Worm (Caenorhabditis elegans): ENCODE measurements around the gene T05C1.3.

DNA sequence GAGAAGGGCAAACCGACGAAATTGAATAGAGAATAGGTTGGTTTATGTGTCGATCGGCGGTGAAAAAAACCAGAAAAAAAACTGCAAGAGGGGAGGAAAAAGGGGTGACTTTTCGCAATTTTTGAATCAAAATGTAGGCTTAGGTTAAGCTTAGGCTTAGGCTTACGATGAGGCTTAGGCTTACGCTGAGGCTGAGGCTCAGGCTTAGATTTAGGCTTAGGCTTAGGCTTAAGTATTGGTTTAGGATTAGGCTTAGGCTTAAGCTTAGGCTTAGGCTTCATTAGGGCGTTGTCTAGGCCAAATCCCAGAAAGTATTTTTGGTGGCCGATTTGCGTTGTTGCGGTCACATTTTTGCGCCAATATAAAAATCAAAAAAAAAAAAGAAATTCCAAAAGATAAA, 34.4 kb downstream of the T05C1.3 start:
- TF ChIP-seq unc-62 (GFP tag; optimal IDR thresholded peaks at IDR 0.05) (no peak), madf-6 (GFP tag; IDR thresholded peaks at IDR 0.05) (no peak), repo-1 (tag; optimal IDR thresholded peaks at IDR 0.05) (no peak), Y79H2A.3 (GFP tag; conservative IDR thresholded peaks at IDR 0.05) (no peak), cebp-1 (GFP tag; IDR thresholded peaks at IDR 0.05) (no peak), cebp-1 (tag; optimal IDR thresholded peaks at IDR 0.05) (no peak), ztf-18 (tag; optimal IDR thresholded peaks at IDR 0.05) (no peak), tbp1 (GFP tag; optimal IDR thresholded peaks at IDR 0.05) (no peak), ama-1 (optimal IDR thresholded peaks at IDR 0.05) (no peak), ama-1 (GFP tag; optimal IDR thresholded peaks at IDR 0.05) (no peak), sptf-2 (GFP tag; optimal IDR thresholded peaks at IDR 0.05) (no peak), F33H1.4 (GFP tag; IDR thresholded peaks at IDR 0.05) (no peak), ccch-3 (GFP tag; optimal IDR thresholded peaks at IDR 0.05) (no peak), madf-8 (GFP tag; conservative IDR thresholded peaks at IDR 0.05) (no peak), C17E4.6 (GFP tag; IDR thresholded peaks at IDR 0.05) (no peak)

Data from whole organism, young adult.